Fruit fly (Drosophila melanogaster): Measurements from ENCODE around the gene CG3815.

CG3815 gene

DNA sequence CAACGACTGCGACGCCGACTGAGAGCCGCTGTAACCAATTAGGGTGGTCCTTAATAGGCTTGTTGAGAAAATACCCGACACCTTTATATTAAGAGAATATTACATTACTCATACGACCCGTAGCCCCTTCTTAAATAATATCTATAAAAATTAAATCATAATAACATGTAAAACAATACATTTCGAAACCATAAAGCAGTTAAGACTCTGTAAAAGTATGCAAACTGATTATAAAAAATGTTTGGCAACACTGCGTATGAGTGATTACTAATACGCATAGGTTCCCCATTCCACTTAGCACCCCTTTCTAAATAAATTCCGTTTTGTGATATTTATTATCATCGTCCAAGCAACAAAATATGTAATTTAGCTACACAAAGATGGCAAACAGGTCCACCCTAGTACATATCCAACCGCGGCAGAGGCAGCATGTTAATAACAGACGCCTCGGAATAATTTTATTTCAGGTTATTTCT, 45.4 kb downstream of the CG3815 start (continued):
- peak; percentile 76 for TF ChIP-seq cyc (GFP tag; optimal IDR thresholded peaks at IDR 0.05)
- peak; percentile 78 for TF ChIP-seq Eip75B (GFP tag; optimal IDR thresholded peaks at IDR 0.05)
- TF ChIP-seq Gug (GFP tag; IDR thresholded peaks at IDR 0.05): peak; percentile 62
- TF ChIP-seq spab (GFP tag; optimal IDR thresholded peaks at IDR 0.05): peak; percentile 83
- peak; percentile 81 for TF ChIP-seq CG6792 (GFP tag; optimal IDR thresholded peaks at IDR 0.05)
- TF ChIP-seq Blimp-1 (GFP tag; optimal IDR thresholded peaks at IDR 0.05): peak; percentile 56
- peak; percentile 74 for TF ChIP-seq CG11762 (GFP tag; optimal IDR thresholded peaks at IDR 0.05; ENCODE audit: insufficient read depth)
- TF ChIP-seq topi (GFP tag; optimal IDR thresholded peaks at IDR 0.05): peak; percentile 86
- peak; percentile 81 to 90 for TF ChIP-seq ss (GFP tag; optimal IDR thresholded peaks at IDR 0.05)
- peak; percentile 66 for TF ChIP-seq CG9139 (GFP tag; optimal IDR thresholded peaks at IDR 0.05)
- TF ChIP-seq eg (GFP tag; IDR thresholded peaks at IDR 0.05): peak; percentile 65; the same call in 2 of the 3 replicates
- peak; percentile 82 for TF ChIP-seq fd59A (GFP tag; optimal IDR thresholded peaks at IDR 0.05)
- peak; percentile 89 for TF ChIP-seq achi (GFP tag; optimal IDR thresholded peaks at IDR 0.05)
- peak; percentile 84 for TF ChIP-seq CG3032 (tag; optimal IDR thresholded peaks at IDR 0.05)
- peak; percentile 90 for TF ChIP-seq CG34406 (GFP tag; optimal IDR thresholded peaks at IDR 0.05)
- TF ChIP-seq Hr39 (GFP tag; optimal IDR thresholded peaks at IDR 0.05): peak; percentile 73
- no peak for TF ChIP-seq Hr38 (GFP tag; optimal IDR thresholded peaks at IDR 0.05)
- TF ChIP-seq Ets21C (GFP tag; optimal IDR thresholded peaks at IDR 0.05): peak; percentile 64
- peak; percentile 59 for TF ChIP-seq CG6163 (GFP tag; IDR thresholded peaks at IDR 0.05)
- TF ChIP-seq Met (GFP tag; optimal IDR thresholded peaks at IDR 0.05): peak; percentile 89
- peak; percentile 85 for TF ChIP-seq Sox102F (GFP tag; optimal IDR thresholded peaks at IDR 0.05)
- peak; percentile 91 for TF ChIP-seq esn (GFP tag; optimal IDR thresholded peaks at IDR 0.05)
- peak; percentile 89 for TF ChIP-seq dac (GFP tag; optimal IDR thresholded peaks at IDR 0.05)
- TF ChIP-seq CG32006 (GFP tag; optimal IDR thresholded peaks at IDR 0.05): peak; percentile 95
- TF ChIP-seq Sox15 (GFP tag; optimal IDR thresholded peaks at IDR 0.05): peak; percentile 75
- peak; percentile 66 for TF ChIP-seq CG11902 (GFP tag; optimal IDR thresholded peaks at IDR 0.05)
- TF ChIP-seq CG8119 (GFP tag; IDR thresholded peaks at IDR 0.05): peak; percentile 87
- peak; percentile 93 for TF ChIP-seq CG6276 (GFP tag; optimal IDR thresholded peaks at IDR 0.05)

DNA sequence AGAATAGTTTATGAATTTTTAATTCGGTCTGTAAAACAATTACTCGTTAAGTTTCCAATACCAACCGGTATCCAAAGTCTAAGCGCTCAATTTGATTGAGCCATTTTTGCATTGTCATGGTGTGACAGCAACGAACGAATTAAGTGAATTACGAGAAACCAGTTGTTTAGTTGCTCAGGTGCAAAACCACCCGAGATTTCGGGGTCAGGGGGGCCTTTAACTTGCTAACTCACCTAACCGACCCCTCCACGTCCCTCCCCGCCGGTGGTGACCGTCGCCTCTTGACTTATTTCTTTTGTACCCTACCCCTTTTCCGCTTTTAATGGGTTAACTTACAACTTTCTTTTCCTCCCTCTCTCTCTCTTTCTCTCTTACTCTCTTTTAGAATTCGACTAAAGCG, 46.5 kb downstream of the CG3815 start:
- no peak for TF ChIP-seq Ets96B (tag; optimal IDR thresholded peaks at IDR 0.05)
- no peak for TF ChIP-seq fd59A (GFP tag; optimal IDR thresholded peaks at IDR 0.05)
- TF ChIP-seq Blimp-1 (GFP tag; optimal IDR thresholded peaks at IDR 0.05): peak; percentile 21

DNA sequence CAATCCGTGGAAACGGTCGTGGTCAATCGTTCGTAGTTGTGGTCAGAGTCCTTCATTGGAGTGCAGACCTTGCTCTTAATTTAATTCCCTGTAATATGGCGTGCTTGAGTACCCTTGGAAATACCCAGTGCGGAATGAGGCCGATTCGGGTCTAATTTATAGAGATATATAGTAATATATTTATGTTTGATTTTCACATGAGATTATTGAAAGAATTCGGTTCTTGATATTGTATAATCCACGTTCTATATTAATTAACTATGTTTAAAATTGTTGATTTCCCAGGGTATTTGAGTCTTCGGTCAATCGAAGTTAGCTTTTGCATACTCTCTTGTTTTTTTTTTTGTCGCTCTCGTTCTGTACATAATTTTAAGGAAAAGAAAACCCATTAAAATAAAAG, 48.1 kb downstream of the CG3815 start:
- TF ChIP-seq CG6276 (GFP tag; optimal IDR thresholded peaks at IDR 0.05) (no peak), Sox14 (GFP tag; optimal IDR thresholded peaks at IDR 0.05) (no peak), Gug (GFP tag; IDR thresholded peaks at IDR 0.05) (no peak), CG3919 (GFP tag; optimal IDR thresholded peaks at IDR 0.05) (peak; percentile 26), ss (GFP tag; optimal IDR thresholded peaks at IDR 0.05) (no peak), Hr38 (GFP tag; optimal IDR thresholded peaks at IDR 0.05) (no peak), CG7368 (GFP tag; optimal IDR thresholded peaks at IDR 0.05) (no peak), salr (GFP tag; optimal IDR thresholded peaks at IDR 0.05) (no peak), fd85E (GFP tag; optimal IDR thresholded peaks at IDR 0.05) (no peak), eg (GFP tag; IDR thresholded peaks at IDR 0.05) (0 out of 3 replicates have a peak, but pooled peaks have one; percentile 14), CG3032 (tag; optimal IDR thresholded peaks at IDR 0.05) (peak; percentile 1), Ets96B (tag; optimal IDR thresholded peaks at IDR 0.05) (peak; percentile 20), dac (GFP tag; optimal IDR thresholded peaks at IDR 0.05) (no peak), esn (GFP tag; optimal IDR thresholded peaks at IDR 0.05) (peak; percentile 46), achi (GFP tag; optimal IDR thresholded peaks at IDR 0.05) (peak; percentile 37), Sox102F (GFP tag; optimal IDR thresholded peaks at IDR 0.05) (peak; percentile 33), Met (GFP tag; optimal IDR thresholded peaks at IDR 0.05) (peak; percentile 53), CG8319 (GFP tag; optimal IDR thresholded peaks at IDR 0.05) (no peak), CG31627 (GFP tag; optimal IDR thresholded peaks at IDR 0.05) (peak; percentile 2), Eip75B (GFP tag; optimal IDR thresholded peaks at IDR 0.05) (no peak), Lpt (GFP tag; optimal IDR thresholded peaks at IDR 0.05) (no peak), CG6854 (GFP tag; optimal IDR thresholded peaks at IDR 0.05) (no peak), topi (GFP tag; optimal IDR thresholded peaks at IDR 0.05) (peak; percentile 55), Eip93F (GFP tag; optimal IDR thresholded peaks at IDR 0.05) (no peak), spab (GFP tag; optimal IDR thresholded peaks at IDR 0.05) (peak; percentile 8), CG8119 (GFP tag; IDR thresholded peaks at IDR 0.05) (0 out of 3 replicates have a peak, but pooled peaks have one; percentile 27), dsx (GFP tag; optimal IDR thresholded peaks at IDR 0.05; ENCODE audit: poor library complexity, severe bottlenecking) (no peak), net (GFP tag; optimal IDR thresholded peaks at IDR 0.05) (no peak), CG11294 (GFP tag; IDR thresholded peaks at IDR 0.05) (no peak), CG9139 (GFP tag; optimal IDR thresholded peaks at IDR 0.05) (no peak), CG34406 (GFP tag; optimal IDR thresholded peaks at IDR 0.05) (peak; percentile 19), OdsH (GFP tag; optimal IDR thresholded peaks at IDR 0.05) (peak; percentile 50), CG1621 (tag; optimal IDR thresholded peaks at IDR 0.05) (no peak), CG15336 (GFP tag; IDR thresholded peaks at IDR 0.05) (peak; percentile 20; the same call in 1 of the 2 replicates)
